Fruit fly (Drosophila melanogaster) whole organism, prepupa: ENCODE measurements around the gene CG31924.

Source experiments
- Eip75B ChIP-seq: fragments of 200-800 bp; sonication (Bioruptor generic); optimal IDR thresholded peaks from 3 replicates; lab custom pipeline; 2016; ENCODE audit warnings: missing biosample characterization, missing genetic modification characterization
- Sox14 ChIP-seq: fragments of 200-800 bp; sonication (Bioruptor generic); optimal IDR thresholded peaks from 3 replicates; lab custom pipeline; 2016; ENCODE audit warnings: missing biosample characterization, missing genetic modification characterization

DNA sequence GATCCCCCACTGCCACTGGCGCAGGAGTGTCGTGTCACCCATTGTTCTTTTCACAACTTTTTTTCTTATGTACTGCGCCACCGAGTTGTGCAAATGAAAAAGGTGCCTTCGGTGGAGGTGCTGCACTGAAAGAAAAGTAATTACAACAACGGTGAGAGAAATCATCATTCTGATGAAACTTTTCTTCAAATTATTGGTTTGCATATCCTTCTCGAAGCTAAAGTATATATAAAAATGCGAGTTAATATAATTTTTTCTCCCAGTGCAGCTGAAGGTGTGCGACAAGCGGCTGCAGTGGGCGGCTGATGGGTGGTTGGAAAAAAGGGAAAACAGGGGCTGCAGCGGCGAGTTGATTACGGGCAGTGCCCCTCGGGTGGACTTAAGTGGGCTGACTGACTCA is 42.4 kb downstream of the CG31924 start:
- TF ChIP-seq Sox14 (GFP tag; lab: Kevin White, UChicago) (peak; percentile 32), Eip75B (peak; percentile 40)
